Worm (Caenorhabditis elegans): ENCODE data around the gene sfxn-1.4.

DNA sequence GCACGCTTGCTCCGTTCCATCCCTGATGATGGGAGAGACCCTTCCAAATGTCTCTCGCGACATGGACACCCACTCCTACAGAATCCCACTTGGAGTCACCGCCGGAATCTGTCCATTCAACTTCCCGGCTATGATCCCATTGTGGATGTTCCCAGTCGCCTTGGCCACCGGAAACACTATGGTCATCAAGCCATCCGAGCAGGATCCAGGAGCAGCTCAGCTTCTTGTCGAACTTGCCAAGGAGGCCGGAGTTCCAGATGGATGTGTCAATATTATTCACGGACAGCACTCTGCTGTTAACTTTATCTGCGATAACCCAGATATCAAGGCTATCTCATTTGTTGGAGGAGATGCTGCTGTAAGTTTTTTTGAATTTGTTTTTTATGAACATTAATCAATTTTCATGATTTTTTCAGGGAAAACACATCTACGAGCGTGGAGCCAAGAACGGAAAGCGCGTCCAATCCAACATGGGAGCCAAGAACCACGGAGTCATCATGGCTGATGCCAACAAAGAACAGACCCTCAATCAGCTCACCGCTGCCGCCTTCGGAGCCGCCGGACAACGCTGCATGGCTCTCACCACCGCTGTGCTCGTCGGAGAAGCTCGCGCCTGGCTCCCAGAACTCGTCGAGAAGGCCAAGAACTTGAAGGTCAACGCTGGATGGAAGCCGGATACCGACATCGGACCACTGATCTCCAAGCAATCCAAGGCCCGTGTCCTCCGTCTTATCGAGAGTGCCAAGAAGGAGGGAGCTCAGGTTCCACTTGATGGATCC is 48.9 kb upstream of the sfxn-1.4 start:
- TF ChIP-seq akir-1 (GFP tag; optimal IDR thresholded peaks at IDR 0.05) (no peak), hmg-1.2 (GFP tag; IDR thresholded peaks at IDR 0.05) (no peak), aptf-2 (GFP tag; conservative IDR thresholded peaks at IDR 0.05) (no peak), mcd-1 (GFP tag; IDR thresholded peaks at IDR 0.05) (no peak; the same call in 1 of the 2 replicates)

All from whole organism, young adult.